Worm (Caenorhabditis elegans): ENCODE data around the gene F49H12.7.

The F49H12.7 gene

ce11 chrX:2064730-2065129 lies at the start of gene F49H12.7:
Gene F49H12.7 (plus strand): TSS chrX:2065030.
- TF ChIP-seq dve-1 (tag; optimal IDR thresholded peaks at IDR 0.05; ENCODE audit: insufficient read depth) (peak; percentile 4), saeg-2 (GFP tag; IDR thresholded peaks at IDR 0.05) (no peak)

DNA sequence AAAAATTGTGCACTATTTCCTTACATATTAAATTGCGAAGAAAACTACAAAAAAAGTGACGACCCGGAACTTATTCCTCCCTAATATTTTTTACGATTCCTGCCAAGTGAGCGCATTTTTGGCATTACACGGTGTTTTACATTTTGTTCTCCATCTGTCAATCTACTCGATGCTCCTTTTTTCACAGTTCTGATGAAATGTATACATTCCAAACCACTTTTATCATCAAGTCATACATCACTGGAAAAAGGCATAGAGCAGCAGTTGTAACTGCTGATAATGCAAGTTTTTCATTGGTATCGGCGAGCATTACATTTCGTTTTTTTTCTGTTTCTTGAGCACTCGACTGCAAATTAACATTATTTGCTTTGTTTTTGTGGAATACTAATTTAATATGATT lies 46.6 kb upstream of the F49H12.7 start:
- no peak for TF ChIP-seq unc-62 (GFP tag; optimal IDR thresholded peaks at IDR 0.05 in 1 of 2)
- no peak for TF ChIP-seq unc-62 (tag; optimal IDR thresholded peaks at IDR 0.05)
- TF ChIP-seq lin-39 (tag; optimal IDR thresholded peaks at IDR 0.05), result no peak
- no peak for TF ChIP-seq dmd-9 (GFP tag; IDR thresholded peaks at IDR 0.05)
- TF ChIP-seq dve-1 (tag; optimal IDR thresholded peaks at IDR 0.05; ENCODE audit: insufficient read depth), result peak; percentile 19
- TF ChIP-seq mxl-2 (GFP tag; conservative IDR thresholded peaks at IDR 0.05), result no peak
- no peak for TF ChIP-seq egl-27 (tag; optimal IDR thresholded peaks at IDR 0.05)
- no peak for TF ChIP-seq nhr-10 (tag; optimal IDR thresholded peaks at IDR 0.05)
- no peak for TF ChIP-seq nhr-237 (tag; optimal IDR thresholded peaks at IDR 0.05)
- no peak for TF ChIP-seq nhr-76 (tag; optimal IDR thresholded peaks at IDR 0.05)
- TF ChIP-seq madf-9 (GFP tag; conservative IDR thresholded peaks at IDR 0.05), result no peak
- no peak for TF ChIP-seq mxl-3 (GFP tag; optimal IDR thresholded peaks at IDR 0.05)
- TF ChIP-seq hlh-30 (tag; optimal IDR thresholded peaks at IDR 0.05; ENCODE audit: insufficient read depth), result peak; percentile 21
- TF ChIP-seq nhr-28 (tag; optimal IDR thresholded peaks at IDR 0.05), result peak; percentile 49
- TF ChIP-seq ces-1 (GFP tag; optimal IDR thresholded peaks at IDR 0.05), result no peak
- no peak for TF ChIP-seq zfp-2 (tag; optimal IDR thresholded peaks at IDR 0.05)
- no peak for TF ChIP-seq F49E8.2 (tag; optimal IDR thresholded peaks at IDR 0.05; ENCODE audit: borderline replicate concordance)
- no peak for TF ChIP-seq fos-1 (tag; optimal IDR thresholded peaks at IDR 0.05)
- no peak for TF ChIP-seq ztf-11 (tag; optimal IDR thresholded peaks at IDR 0.05)
- TF ChIP-seq pqm-1 (tag; optimal IDR thresholded peaks at IDR 0.05), result peak; percentile 91
- TF ChIP-seq zip-2 (tag; optimal IDR thresholded peaks at IDR 0.05), result no peak
- peak; percentile 44 for TF ChIP-seq hlh-11 (tag; optimal IDR thresholded peaks at IDR 0.05)
- no peak for TF ChIP-seq pha-4 (GFP tag; IDR thresholded peaks at IDR 0.05)
- TF ChIP-seq pha-4 (tag; optimal IDR thresholded peaks at IDR 0.05), result no peak
- TF ChIP-seq daf-8 (GFP tag; IDR thresholded peaks at IDR 0.05), result no peak
- TF ChIP-seq ZK337.2 (GFP tag; IDR thresholded peaks at IDR 0.05), result no peak
- TF ChIP-seq ctbp-1 (GFP tag; IDR thresholded peaks at IDR 0.05), result no peak
- TF ChIP-seq daf-16 (GFP tag; optimal IDR thresholded peaks at IDR 0.05), result no peak
- peak; percentile 35 for TF ChIP-seq daf-16 (tag; optimal IDR thresholded peaks at IDR 0.05)
- no peak for TF ChIP-seq nhr-102 (tag; optimal IDR thresholded peaks at IDR 0.05)
- no peak for TF ChIP-seq Y75B8A.6 (GFP tag; IDR thresholded peaks at IDR 0.05)
- TF ChIP-seq fkh-10 (GFP tag; optimal IDR thresholded peaks at IDR 0.05), result no peak
- TF ChIP-seq madf-5 (GFP tag; IDR thresholded peaks at IDR 0.05), result no peak
- TF ChIP-seq sdz-12 (GFP tag; optimal IDR thresholded peaks at IDR 0.05), result no peak
- TF ChIP-seq T20F7.1 (GFP tag; optimal IDR thresholded peaks at IDR 0.05), result no peak
- no peak for TF ChIP-seq unc-39 (tag; optimal IDR thresholded peaks at IDR 0.05)
- TF ChIP-seq daf-19 (GFP tag; conservative IDR thresholded peaks at IDR 0.05), result no peak
- no peak for TF ChIP-seq saeg-2 (GFP tag; IDR thresholded peaks at IDR 0.05)
- no peak for TF ChIP-seq nhr-48 (tag; optimal IDR thresholded peaks at IDR 0.05)
- TF ChIP-seq lin-15B (tag; optimal IDR thresholded peaks at IDR 0.05), result no peak
- no peak for TF ChIP-seq hmg-1.1 (GFP tag; IDR thresholded peaks at IDR 0.05)
- TF ChIP-seq lin-38 (GFP tag; IDR thresholded peaks at IDR 0.05), result no peak
- no peak for TF ChIP-seq zfp-3 (GFP tag; conservative IDR thresholded peaks at IDR 0.05)
- TF ChIP-seq ceh-20 (GFP tag; IDR thresholded peaks at IDR 0.05), result no peak
- TF ChIP-seq mes-2 (tag; optimal IDR thresholded peaks at IDR 0.05; ENCODE audit: poor library complexity, severe bottlenecking), result peak; percentile 31
- TF ChIP-seq mdl-1 (tag; optimal IDR thresholded peaks at IDR 0.05), result no peak
- no peak for TF ChIP-seq unc-130 (GFP tag; optimal IDR thresholded peaks at IDR 0.05)
- TF ChIP-seq vab-7 (GFP tag; IDR thresholded peaks at IDR 0.05), result no peak
- TF ChIP-seq lin-13 (GFP tag; optimal IDR thresholded peaks at IDR 0.05), result no peak
- no peak for TF ChIP-seq lin-29 (GFP tag; IDR thresholded peaks at IDR 0.05)
- no peak for TF ChIP-seq ztf-7 (tag; optimal IDR thresholded peaks at IDR 0.05)
